Worm (Caenorhabditis elegans) whole organism, L1 larva: ENCODE measurements around the gene paa-1.
A peak's percentile ranks its signal among the peaks of the same experiment; 100 is the strongest.

Source experiments
- ama-1 ChIP-seq: fragments of 150-350 bp; optimal IDR thresholded peaks from 2 replicates; lab custom pipeline; 2014
- blmp-1 ChIP-seq: fragments of 150-350 bp; optimal IDR thresholded peaks from 2 replicates; lab custom pipeline; 2014; ENCODE audit warnings: missing biosample characterization, missing genetic modification characterization
- ceh-82 ChIP-seq, 3 experiments: fragments of 150-350 bp in 1 of 3; sonication (generic microtip) in 2 of 3; optimal IDR thresholded peaks; 2 replicates each; lab custom pipeline; 2014 to 2017; ENCODE audit warnings: missing biosample characterization in 3 of 3, missing genetic modification characterization in 3 of 3
- ces-1 ChIP-seq: fragments of 150-350 bp; optimal IDR thresholded peaks from 2 replicates; lab custom pipeline; 2014; ENCODE audit warnings: missing biosample characterization, missing genetic modification reagents, missing genetic modification characterization
- elt-3 ChIP-seq, 6 experiments: fragments of 150-350 bp in 1 of 6; sonication (generic microtip); optimal IDR thresholded peaks; 2 replicates each; lab custom pipeline; 2017 to 2018; ENCODE audit warnings: missing biosample characterization in 6 of 6, missing genetic modification characterization in 6 of 6, inconsistent platforms in 1 of 6
- grh-1 ChIP-seq: fragments of 200-800 bp; sonication (Bioruptor generic); IDR thresholded peaks from 2 replicates; pipeline ENCODE4 v1.3.6; 2022; ENCODE audit warnings: missing genetic modification reagents, missing genetic modification characterization, missing compliant biosample characterization
- lin-13 ChIP-seq: fragments of 150-350 bp; optimal IDR thresholded peaks from 2 replicates; lab custom pipeline; 2014; ENCODE audit warnings: missing biosample characterization, missing genetic modification reagents, missing genetic modification characterization
- mdl-1 ChIP-seq, 2 experiments: fragments of 150-350 bp; optimal IDR thresholded peaks; 2 replicates each; lab custom pipeline; 2014 to 2017; ENCODE audit warnings: missing biosample characterization in 2 of 2, missing genetic modification characterization in 2 of 2, inconsistent platforms in 1 of 2
- nhr-11 ChIP-seq: fragments of 150-350 bp; optimal IDR thresholded peaks from 2 replicates; lab custom pipeline; 2014; ENCODE audit warnings: missing biosample characterization, missing genetic modification characterization
- nhr-12 ChIP-seq: sonication (generic microtip); optimal IDR thresholded peaks from 2 replicates; lab custom pipeline; 2017; ENCODE audit warnings: missing biosample characterization, missing genetic modification characterization
- nhr-20 ChIP-seq: sonication (generic microtip); optimal IDR thresholded peaks from 2 replicates; lab custom pipeline; 2016; ENCODE audit warnings: mild to moderate bottlenecking, missing genetic modification characterization, missing compliant biosample characterization
- nhr-237 ChIP-seq: fragments of 150-350 bp; optimal IDR thresholded peaks from 2 replicates; lab custom pipeline; 2014; ENCODE audit warnings: missing biosample characterization, missing genetic modification characterization
- nhr-85 ChIP-seq: sonication (generic microtip); peaks from one replicate; lab custom pipeline; 2016; ENCODE audit warnings: missing genetic modification characterization, inconsistent platforms, missing compliant biosample characterization
- unc-62 ChIP-seq: fragments of 150-350 bp; optimal IDR thresholded peaks from 2 replicates; lab custom pipeline; 2014; ENCODE audit warnings: missing biosample characterization, missing genetic modification reagents, missing genetic modification characterization

DNA sequence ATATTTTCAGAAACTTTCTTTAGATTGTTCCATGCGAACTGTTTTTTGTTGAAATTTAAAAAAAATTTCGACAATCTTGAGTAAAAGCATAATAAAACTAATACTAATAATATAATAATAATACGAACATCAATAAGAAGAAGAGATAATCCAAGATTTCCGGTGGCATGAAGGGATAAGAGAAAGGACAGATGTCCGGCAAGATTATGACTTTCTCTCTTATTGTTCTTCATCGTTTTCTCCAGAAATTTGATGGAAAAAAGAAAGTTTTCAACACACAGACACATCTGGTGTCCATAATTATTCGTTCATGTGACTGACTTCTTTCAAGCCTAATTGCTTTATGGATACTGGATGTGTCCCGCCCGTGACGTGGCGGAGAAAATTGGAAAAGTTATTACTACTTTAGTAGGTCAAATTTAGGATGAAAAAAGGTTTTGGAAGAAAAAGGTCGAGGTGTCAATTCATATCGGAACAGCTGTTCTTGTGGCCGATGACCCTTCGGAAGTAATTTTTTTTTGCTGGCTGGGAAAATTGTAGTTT is 27.9 kb upstream of the paa-1 start:
- TF ChIP-seq nhr-85 (tag; lab: Kevin White, UChicago) (peak; percentile 9), elt-3 (tag; optimal IDR thresholded peaks at IDR 0.05; lab: Kevin White, UChicago) (no peak), nhr-11 (no peak), unc-62 (GFP tag; lab: Kevin White, UChicago) (no peak), lin-13 (GFP tag; lab: Kevin White, UChicago) (no peak), nhr-12 (tag; lab: Kevin White, UChicago) (no peak), ama-1 (lab: Kevin White, UChicago) (no peak), ceh-82 (tag; optimal IDR thresholded peaks at IDR 0.05; lab: Kevin White, UChicago) (no peak), nhr-20 (tag; lab: Kevin White, UChicago) (no peak), nhr-237 (tag; lab: Kevin White, UChicago) (no peak), ces-1 (GFP tag; lab: Kevin White, UChicago) (no peak), grh-1 (GFP tag; lab: Robert Waterston, UW) (no peak), mdl-1 (tag; optimal IDR thresholded peaks at IDR 0.05; lab: Kevin White, UChicago) (no peak), blmp-1 (tag; lab: Kevin White, UChicago) (peak; percentile 91)
